Worm (Caenorhabditis elegans) whole organism, mixed stage, embryonic: Measurements from ENCODE around the gene aps-1.

Experiments used
- blmp-1 ChIP-seq: fragments of 150-350 bp; optimal IDR thresholded peaks from 2 replicates; lab custom pipeline; 2014; ENCODE audit warnings: missing biosample characterization, missing genetic modification characterization
- ceh-39 ChIP-seq: fragments of 150-350 bp; optimal IDR thresholded peaks from 2 replicates; lab custom pipeline; 2014; ENCODE audit warnings: missing biosample characterization, missing genetic modification characterization
- ces-1 ChIP-seq: fragments of 150-350 bp; optimal IDR thresholded peaks from 2 replicates; lab custom pipeline; 2014; ENCODE audit warnings: missing biosample characterization, missing genetic modification reagents, missing genetic modification characterization
- elt-1 ChIP-seq: sonication (generic microtip); optimal IDR thresholded peaks from 2 replicates; lab custom pipeline; 2017; ENCODE audit warnings: missing genetic modification characterization, mild to moderate bottlenecking, missing compliant biosample characterization, antibody characterized with exemption, moderate library complexity, borderline replicate concordance; ENCODE audit not compliant: insufficient read depth
- ham-2 ChIP-seq: fragments of 200-800 bp; sonication (Bioruptor generic); optimal IDR thresholded peaks from 2 replicates; lab custom pipeline; 2018; ENCODE audit warnings: mild to moderate bottlenecking, missing genetic modification characterization, missing compliant biosample characterization
- lin-32 ChIP-seq: fragments of 200-800 bp; sonication (Bioruptor generic); optimal IDR thresholded peaks from 2 replicates; lab custom pipeline; 2018; ENCODE audit warnings: mild to moderate bottlenecking, missing genetic modification characterization, missing compliant biosample characterization
- mab-5 ChIP-seq: fragments of 150-350 bp; optimal IDR thresholded peaks from 2 replicates; lab custom pipeline; 2014; ENCODE audit warnings: missing biosample characterization, missing genetic modification characterization
- nhr-237 ChIP-seq: fragments of 150-350 bp; optimal IDR thresholded peaks from 2 replicates; lab custom pipeline; 2014; ENCODE audit warnings: missing biosample characterization, missing genetic modification characterization
- nhr-28 ChIP-seq: fragments of 150-350 bp; optimal IDR thresholded peaks from 2 replicates; lab custom pipeline; 2014; ENCODE audit warnings: missing biosample characterization, missing genetic modification characterization
- nhr-76 ChIP-seq: sonication (generic microtip); optimal IDR thresholded peaks from 2 replicates; lab custom pipeline; 2017; ENCODE audit warnings: missing biosample characterization, missing genetic modification characterization
- snpc-4 ChIP-seq: fragments of 150-350 bp; optimal IDR thresholded peaks from 2 replicates; lab custom pipeline; 2014; ENCODE audit warnings: missing biosample characterization, missing genetic modification characterization
- unc-120 ChIP-seq: sonication (generic microtip); optimal IDR thresholded peaks from 2 replicates; lab custom pipeline; 2017; ENCODE audit warnings: missing genetic modification characterization, missing compliant biosample characterization; ENCODE audit not compliant: poor library complexity, severe bottlenecking
- unc-39 ChIP-seq: fragments of 150-350 bp; optimal IDR thresholded peaks from 2 replicates; lab custom pipeline; 2014; ENCODE audit warnings: missing biosample characterization, missing genetic modification characterization

ce11 chrV:5983380-5983779 lies 34.4 kb upstream of the aps-1 start, which contains the start of gene dhs-16:
- TF ChIP-seq ham-2 (GFP tag; lab: Kevin White, UChicago) (no peak), nhr-237 (no peak), unc-120 (tag; lab: Kevin White, UChicago) (no peak), snpc-4 (no peak), lin-32 (no peak), nhr-28 (tag; lab: Kevin White, UChicago) (no peak), ces-1 (GFP tag; lab: Kevin White, UChicago) (no peak), nhr-76 (no peak), unc-39 (tag; lab: Kevin White, UChicago) (no peak), ceh-39 (tag; lab: Kevin White, UChicago) (no peak), blmp-1 (tag; lab: Kevin White, UChicago) (no peak), mab-5 (tag; lab: Kevin White, UChicago) (no peak), elt-1 (no peak)
